Worm (Caenorhabditis elegans): ENCODE data around the gene ZK131.11.

DNA sequence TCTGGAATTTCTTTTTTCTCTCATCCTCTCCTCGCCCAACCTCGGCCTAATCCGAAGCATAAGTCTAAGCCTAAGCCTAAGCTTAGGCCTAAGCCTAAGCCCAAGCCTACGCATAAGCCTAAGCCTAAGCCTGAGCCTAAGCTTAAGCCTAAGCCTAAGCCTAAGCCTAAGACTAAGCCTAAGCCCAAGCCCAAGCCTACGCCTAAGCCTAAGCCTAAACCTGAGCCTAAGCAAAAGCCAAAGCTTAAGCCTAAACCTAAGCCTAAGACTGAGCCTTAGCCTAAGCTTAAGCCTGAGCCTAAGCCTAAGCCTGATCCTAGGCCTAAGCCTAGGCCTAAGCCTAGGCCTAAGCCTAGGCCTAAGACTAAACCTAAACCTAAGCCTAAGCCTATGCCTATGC, 4.3 kb downstream of the ZK131.11 start:
- TF ChIP-seq unc-62 (GFP tag; optimal IDR thresholded peaks at IDR 0.05) (no peak), nhr-11 (tag; optimal IDR thresholded peaks at IDR 0.05) (no peak), snpc-4 (tag; optimal IDR thresholded peaks at IDR 0.05) (no peak), lin-13 (GFP tag; optimal IDR thresholded peaks at IDR 0.05) (no peak), nhr-237 (tag; optimal IDR thresholded peaks at IDR 0.05) (no peak), unc-39 (tag; optimal IDR thresholded peaks at IDR 0.05) (no peak), R02D3.7 (tag; optimal IDR thresholded peaks at IDR 0.05) (no peak), ceh-82 (tag; optimal IDR thresholded peaks at IDR 0.05) (no peak)

All from whole organism, L2 larva.